Worm (Caenorhabditis elegans) whole organism, L3 larva: ENCODE measurements around the gene sra-38.

Experiments
- ceh-16 ChIP-seq: sonication (generic microtip); optimal IDR thresholded peaks from 2 replicates; lab custom pipeline; 2017; ENCODE audit warnings: missing biosample characterization, missing genetic modification characterization
- snpc-4 ChIP-seq: fragments of 150-350 bp; optimal IDR thresholded peaks from 2 replicates; lab custom pipeline; 2014; ENCODE audit warnings: missing biosample characterization, missing genetic modification characterization

- TF ChIP-seq snpc-4 (no peak), ceh-16 (tag; lab: Kevin White, UChicago) (no peak)
Observed at ce11 chrX:13948167-13948566, 48.2 kb upstream of the sra-38 start.
